Worm (Caenorhabditis elegans) whole organism, L4/young adult: ENCODE measurements around the gene hsp-75.

Experiments
- dao-5 ChIP-seq: sonication (generic microtip); optimal IDR thresholded peaks from 2 replicates; lab custom pipeline; 2016; ENCODE audit warnings: missing genotype, missing genetic modification characterization, moderate library complexity, missing compliant biosample characterization
- him-1 ChIP-seq: sonication (generic microtip); optimal IDR thresholded peaks from 2 replicates; lab custom pipeline; 2016; ENCODE audit warnings: missing genotype, missing genetic modification reagents, missing genetic modification characterization, missing compliant biosample characterization

DNA sequence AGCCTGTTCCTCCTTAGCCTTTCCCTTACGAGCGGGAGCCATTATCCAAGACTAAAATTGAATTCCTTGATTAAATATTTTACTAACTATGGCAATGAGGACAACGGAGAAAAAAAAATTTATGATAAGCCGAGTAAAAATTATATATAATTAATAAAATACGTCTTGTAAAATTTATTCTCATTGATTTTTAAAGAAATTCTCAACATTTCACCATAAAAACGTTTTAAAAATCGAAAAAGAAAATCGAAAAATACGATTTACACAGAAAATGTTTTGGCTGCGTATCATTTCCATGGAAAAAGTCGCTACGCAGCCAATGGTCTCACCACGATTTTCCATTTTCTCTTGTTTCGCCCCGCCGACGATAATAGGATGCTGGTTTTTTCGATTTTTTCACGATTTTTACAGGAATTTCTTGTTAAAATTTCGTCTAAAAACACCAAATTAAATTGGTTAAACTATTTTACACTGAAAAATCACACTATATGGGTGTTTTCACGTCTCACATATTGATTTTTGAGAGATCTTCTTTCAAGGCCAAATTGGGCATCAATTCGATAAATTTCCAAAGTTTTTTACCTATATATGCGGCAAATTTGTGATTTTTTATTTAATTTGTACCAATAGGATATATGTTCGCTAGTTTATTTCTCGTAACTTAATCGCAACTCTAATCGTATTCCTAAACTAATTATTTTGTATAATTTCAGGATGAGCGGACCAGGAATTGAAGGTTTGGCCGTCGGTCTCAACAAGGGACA is 46.8 kb downstream of the hsp-75 start, which contains the start of the genes rps-14 and rpl-36:
- TF ChIP-seq him-1 (tag; lab: Kevin White, UChicago), result peak; percentile 26
- no peak for TF ChIP-seq dao-5 (tag; lab: Kevin White, UChicago)
